Fruit fly (Drosophila melanogaster) whole organism, prepupa: ENCODE measurements around the gene CG13482.

Experiments used
- CG10631 ChIP-seq: fragments of 200-800 bp; sonication (Bioruptor generic); optimal IDR thresholded peaks from 2 replicates; lab custom pipeline; 2016; ENCODE audit warnings: missing biosample characterization, missing genetic modification characterization
- CG10669 ChIP-seq: fragments of 200-800 bp; sonication (Bioruptor generic); optimal IDR thresholded peaks from 3 replicates; lab custom pipeline; 2018; ENCODE audit warnings: missing biosample characterization, mild to moderate bottlenecking, missing genetic modification characterization, moderate library complexity
- CG11294 ChIP-seq: fragments of 200-800 bp; sonication (Bioruptor generic); IDR thresholded peaks from 2 replicates; pipeline ENCODE4 v1.3.6; 2022; ENCODE audit warnings: missing biosample characterization, missing genetic modification characterization
- CG11762 ChIP-seq: fragments of 200-800 bp; sonication (Bioruptor generic); optimal IDR thresholded peaks from 3 replicates; lab custom pipeline; 2016; ENCODE audit warnings: missing biosample characterization, missing genetic modification characterization; ENCODE audit not compliant: insufficient read depth
- CG11902 ChIP-seq: fragments of 200-800 bp; sonication (Bioruptor generic); optimal IDR thresholded peaks from 3 replicates; lab custom pipeline; 2016; ENCODE audit warnings: missing biosample characterization, missing genetic modification characterization
- CG15336 ChIP-seq: fragments of 200-800 bp; sonication (Bioruptor generic); IDR thresholded peaks from 2 replicates; pipeline ENCODE4 v1.3.6; 2022; ENCODE audit warnings: missing biosample characterization, missing genetic modification characterization
- CG1621 ChIP-seq: fragments of 200-800 bp; sonication (Bioruptor generic); optimal IDR thresholded peaks from 3 replicates; lab custom pipeline; 2018; ENCODE audit warnings: missing biosample characterization, mild to moderate bottlenecking, missing genetic modification characterization
- CG3032 ChIP-seq: fragments of 200-800 bp; optimal IDR thresholded peaks from 2 replicates; lab custom pipeline; 2019; ENCODE audit warnings: missing biosample characterization, mild to moderate bottlenecking, missing genetic modification characterization, moderate library complexity
- CG31627 ChIP-seq: fragments of 200-800 bp; sonication (Bioruptor generic); optimal IDR thresholded peaks from 3 replicates; lab custom pipeline; 2016; ENCODE audit warnings: missing biosample characterization, missing genetic modification characterization
- CG32006 ChIP-seq: fragments of 200-800 bp; sonication (Bioruptor generic); optimal IDR thresholded peaks from 3 replicates; lab custom pipeline; 2017; ENCODE audit warnings: missing biosample characterization, mild to moderate bottlenecking, missing genetic modification characterization
- CG34406 ChIP-seq: fragments of 200-800 bp; sonication (Bioruptor generic); optimal IDR thresholded peaks from 3 replicates; lab custom pipeline; 2016; ENCODE audit warnings: missing biosample characterization, missing genetic modification characterization
- CG3919 ChIP-seq: fragments of 200-800 bp; sonication (Bioruptor generic); optimal IDR thresholded peaks from 3 replicates; lab custom pipeline; 2016; ENCODE audit warnings: missing biosample characterization, missing genetic modification characterization
- CG4318 ChIP-seq: fragments of 200-800 bp; sonication (Bioruptor generic); optimal IDR thresholded peaks from 3 replicates; lab custom pipeline; 2017; ENCODE audit warnings: missing biosample characterization, mild to moderate bottlenecking, missing genetic modification characterization
- CG6163 ChIP-seq: fragments of 200-800 bp; sonication (Bioruptor generic); IDR thresholded peaks from 3 replicates; pipeline ENCODE4 v1.3.6; 2022; ENCODE audit warnings: missing biosample characterization, missing genetic modification characterization
- CG6276 ChIP-seq: fragments of 200-800 bp; sonication (Bioruptor generic); optimal IDR thresholded peaks from 2 replicates; lab custom pipeline; 2017; ENCODE audit warnings: missing biosample characterization, mild to moderate bottlenecking, missing genetic modification characterization
- CG6808 ChIP-seq: fragments of 200-800 bp; sonication (Bioruptor generic); optimal IDR thresholded peaks from 3 replicates; lab custom pipeline; 2017; ENCODE audit warnings: missing biosample characterization, missing genetic modification characterization, mild to moderate bottlenecking, moderate library complexity, missing genetic modification reagents
- CG6854 ChIP-seq: fragments of 200-800 bp; sonication (Bioruptor generic); optimal IDR thresholded peaks from 2 replicates; lab custom pipeline; 2017; ENCODE audit warnings: missing biosample characterization, mild to moderate bottlenecking, missing genetic modification characterization
- CG8119 ChIP-seq: fragments of 200-800 bp; sonication (Bioruptor generic); IDR thresholded peaks from 3 replicates; pipeline ENCODE4 v1.3.6; 2022; ENCODE audit warnings: missing biosample characterization, missing genetic modification characterization
- CG8319 ChIP-seq: fragments of 200-800 bp; sonication (Bioruptor generic); optimal IDR thresholded peaks from 3 replicates; lab custom pipeline; 2016; ENCODE audit warnings: missing biosample characterization, missing genetic modification characterization
- CG8632 ChIP-seq: fragments of 200-800 bp; sonication (Bioruptor generic); optimal IDR thresholded peaks from 3 replicates; lab custom pipeline; 2016; ENCODE audit warnings: missing biosample characterization, missing genetic modification characterization
- CG9139 ChIP-seq: fragments of 200-800 bp; sonication (Bioruptor generic); optimal IDR thresholded peaks from 3 replicates; lab custom pipeline; 2017; ENCODE audit warnings: missing biosample characterization, mild to moderate bottlenecking, missing genetic modification characterization
- Eip75B ChIP-seq: fragments of 200-800 bp; sonication (Bioruptor generic); optimal IDR thresholded peaks from 3 replicates; lab custom pipeline; 2016; ENCODE audit warnings: missing biosample characterization, missing genetic modification characterization
- Eip78C ChIP-seq: fragments of 200-800 bp; sonication (Bioruptor generic); peaks from one replicate; lab custom pipeline; 2016; ENCODE audit warnings: missing biosample characterization, missing genetic modification characterization
- Ets21C ChIP-seq: fragments of 200-800 bp; sonication (Bioruptor generic); optimal IDR thresholded peaks from 3 replicates; lab custom pipeline; 2016; ENCODE audit warnings: missing biosample characterization, missing genetic modification characterization
- Ets96B ChIP-seq: fragments of 200-800 bp; optimal IDR thresholded peaks from 2 replicates; lab custom pipeline; 2019; ENCODE audit warnings: missing biosample characterization, mild to moderate bottlenecking, missing genetic modification characterization, moderate library complexity
- Gug ChIP-seq: fragments of 200-800 bp; sonication (Bioruptor generic); IDR thresholded peaks from 2 replicates; pipeline ENCODE4 v1.3.6; 2022; ENCODE audit warnings: missing biosample characterization, missing genetic modification characterization
- Hr4 ChIP-seq: fragments of 200-800 bp; sonication (Bioruptor generic); optimal IDR thresholded peaks from 3 replicates; lab custom pipeline; 2016; ENCODE audit warnings: missing biosample characterization, missing genetic modification characterization
- Lpt ChIP-seq: fragments of 200-800 bp; sonication (Bioruptor generic); optimal IDR thresholded peaks from 3 replicates; lab custom pipeline; 2016; ENCODE audit warnings: missing biosample characterization, missing genetic modification characterization
- OdsH ChIP-seq: fragments of 200-800 bp; sonication (Bioruptor generic); optimal IDR thresholded peaks from 3 replicates; lab custom pipeline; 2016; ENCODE audit warnings: missing biosample characterization, missing genetic modification characterization
- Sox14 ChIP-seq: fragments of 200-800 bp; sonication (Bioruptor generic); optimal IDR thresholded peaks from 3 replicates; lab custom pipeline; 2016; ENCODE audit warnings: missing biosample characterization, missing genetic modification characterization
- Sox15 ChIP-seq: fragments of 200-800 bp; sonication (Bioruptor generic); optimal IDR thresholded peaks from 3 replicates; lab custom pipeline; 2016; ENCODE audit warnings: missing biosample characterization, missing genetic modification characterization
- achi ChIP-seq: fragments of 200-800 bp; sonication (Bioruptor generic); optimal IDR thresholded peaks from 3 replicates; lab custom pipeline; 2016; ENCODE audit warnings: missing biosample characterization, missing genetic modification characterization
- acj6 ChIP-seq: fragments of 200-800 bp; sonication (Bioruptor generic); optimal IDR thresholded peaks from 3 replicates; lab custom pipeline; 2016; ENCODE audit warnings: missing biosample characterization, missing genetic modification characterization
- cyc ChIP-seq: fragments of 200-800 bp; sonication (Bioruptor generic); optimal IDR thresholded peaks from 3 replicates; lab custom pipeline; 2016; ENCODE audit warnings: missing biosample characterization, missing genetic modification characterization
- dac ChIP-seq: fragments of 200-800 bp; sonication (Bioruptor generic); optimal IDR thresholded peaks from 2 replicates; lab custom pipeline; 2017; ENCODE audit warnings: missing biosample characterization, mild to moderate bottlenecking, missing genetic modification characterization
- dsx ChIP-seq: fragments of 200-800 bp; optimal IDR thresholded peaks from 3 replicates; lab custom pipeline; 2019; ENCODE audit warnings: missing biosample characterization, mild to moderate bottlenecking, missing genetic modification characterization, moderate library complexity; ENCODE audit not compliant: poor library complexity, severe bottlenecking
- eg ChIP-seq: fragments of 200-800 bp; sonication (Bioruptor generic); IDR thresholded peaks from 3 replicates; pipeline ENCODE4 v1.3.6; 2022; ENCODE audit warnings: missing biosample characterization, missing genetic modification characterization
- fd59A ChIP-seq: fragments of 200-800 bp; sonication (Bioruptor generic); optimal IDR thresholded peaks from 2 replicates; lab custom pipeline; 2017; ENCODE audit warnings: missing biosample characterization, mild to moderate bottlenecking, missing genetic modification characterization, missing genetic modification reagents
- net ChIP-seq: fragments of 200-800 bp; sonication (Bioruptor generic); optimal IDR thresholded peaks from 3 replicates; lab custom pipeline; 2016; ENCODE audit warnings: missing biosample characterization, missing genetic modification characterization
- pdm3 ChIP-seq: fragments of 200-800 bp; sonication (Bioruptor generic); optimal IDR thresholded peaks from 3 replicates; lab custom pipeline; 2016; ENCODE audit warnings: missing biosample characterization, missing genetic modification characterization
- salr ChIP-seq, 2 experiments: fragments of 200-800 bp; sonication (Bioruptor generic); optimal IDR thresholded peaks; 3 replicates each; lab custom pipeline; 2016 to 2018; ENCODE audit warnings: missing biosample characterization in 2 of 2, missing genetic modification characterization in 2 of 2, mild to moderate bottlenecking in 1 of 2
- spab ChIP-seq: fragments of 200-800 bp; sonication (Bioruptor generic); optimal IDR thresholded peaks from 2 replicates; lab custom pipeline; 2017; ENCODE audit warnings: missing biosample characterization, mild to moderate bottlenecking, missing genetic modification characterization, missing genetic modification reagents
- ss ChIP-seq, 2 experiments: fragments of 200-800 bp; sonication (Bioruptor generic); optimal IDR thresholded peaks; 2 replicates in 1 of 2; 3 replicates in 1 of 2; lab custom pipeline; 2017 to 2018; ENCODE audit warnings: mild to moderate bottlenecking in 2 of 2, missing biosample characterization in 2 of 2, missing genetic modification characterization in 2 of 2, moderate library complexity in 1 of 2
- svp ChIP-seq: fragments of 200-800 bp; sonication (Bioruptor generic); peaks from one replicate; lab custom pipeline; 2016; ENCODE audit warnings: missing biosample characterization, missing genetic modification characterization
- topi ChIP-seq: fragments of 200-800 bp; sonication (Bioruptor generic); optimal IDR thresholded peaks from 3 replicates; lab custom pipeline; 2016; ENCODE audit warnings: missing biosample characterization, missing genetic modification characterization
- vri ChIP-seq: fragments of 200-800 bp; sonication (Bioruptor generic); optimal IDR thresholded peaks from 3 replicates; lab custom pipeline; 2016; ENCODE audit warnings: missing biosample characterization, mild to moderate bottlenecking, missing genetic modification characterization

CG13482 gene

DNA sequence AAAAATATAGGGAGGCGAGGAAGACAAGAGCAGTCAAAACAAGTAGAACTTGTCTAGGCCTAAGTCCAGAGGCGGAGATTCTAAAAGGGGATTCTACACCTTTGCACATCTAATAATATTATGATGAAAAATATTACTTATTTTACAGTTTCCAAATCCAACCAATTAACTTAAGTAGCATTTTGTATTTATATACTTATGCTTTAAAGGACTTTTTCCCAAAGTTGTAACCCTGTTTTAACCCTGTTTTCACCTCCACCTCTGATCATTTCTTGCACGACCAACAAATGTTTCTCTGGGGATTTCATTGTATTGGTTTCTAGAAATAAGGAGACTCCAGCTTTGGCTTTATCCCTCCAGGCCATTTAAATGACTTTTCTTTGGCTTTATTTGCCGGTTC lies 6.7 kb downstream of the CG13482 start:
- TF ChIP-seq CG3919 (GFP tag; lab: Kevin White, UChicago) (peak; percentile 77), CG15336 (GFP tag; lab: Robert Waterston, UW) (peak; percentile 77), CG10631 (GFP tag; lab: Kevin White, UChicago) (peak; percentile 67), CG1621 (peak; percentile 41), Sox14 (GFP tag; lab: Kevin White, UChicago) (peak; percentile 42), CG11762 (GFP tag; lab: Kevin White, UChicago) (peak; percentile 46), CG11294 (GFP tag; lab: Robert Waterston, UW) (peak; percentile 67), Hr4 (GFP tag; lab: Kevin White, UChicago) (no peak), topi (GFP tag; lab: Kevin White, UChicago) (no peak), Eip75B (peak; percentile 40), CG8632 (GFP tag; lab: Kevin White, UChicago) (no peak), eg (GFP tag; lab: Robert Waterston, UW) (peak; percentile 81), CG6276 (GFP tag; lab: Kevin White, UChicago) (peak; percentile 52), svp (no peak), CG11902 (no peak), dsx (GFP tag; lab: Kevin White, UChicago) (peak; percentile 56), CG32006 (peak; percentile 53), vri (GFP tag; lab: Kevin White, UChicago) (no peak), fd59A (GFP tag; lab: Kevin White, UChicago) (peak; percentile 18), dac (GFP tag; lab: Kevin White, UChicago) (no peak), net (GFP tag; lab: Kevin White, UChicago) (no peak), cyc (GFP tag; lab: Kevin White, UChicago) (no peak), achi (peak; percentile 50), Gug (GFP tag; lab: Robert Waterston, UW) (peak; percentile 84), CG10669 (GFP tag; lab: Kevin White, UChicago) (peak; percentile 56), Eip78C (GFP tag; lab: Kevin White, UChicago) (peak; percentile 87), CG8119 (GFP tag; lab: Robert Waterston, UW) (peak; percentile 66), CG31627 (GFP tag; lab: Kevin White, UChicago) (no peak), Ets21C (GFP tag; lab: Kevin White, UChicago) (no peak), CG8319 (GFP tag; lab: Kevin White, UChicago) (no peak), CG6163 (GFP tag; lab: Robert Waterston, UW) (peak; percentile 88), Lpt (peak; percentile 71), spab (GFP tag; lab: Kevin White, UChicago) (peak; percentile 74), ss (GFP tag; optimal IDR thresholded peaks at IDR 0.05; lab: Kevin White, UChicago) (peak; percentile 45 to 68), OdsH (peak; percentile 15), pdm3 (GFP tag; lab: Kevin White, UChicago) (peak; percentile 4), CG6854 (GFP tag; lab: Kevin White, UChicago) (no peak), CG3032 (tag; lab: Kevin White, UChicago) (peak; percentile 82), salr (GFP tag; optimal IDR thresholded peaks at IDR 0.05; lab: Kevin White, UChicago) (peak in 1 of 2 experiments; percentile 36), Ets96B (tag; lab: Kevin White, UChicago) (peak; percentile 78), CG6808 (GFP tag; lab: Kevin White, UChicago) (peak; percentile 72), CG34406 (GFP tag; lab: Kevin White, UChicago) (no peak), CG4318 (GFP tag; lab: Kevin White, UChicago) (peak; percentile 23), Sox15 (GFP tag; lab: Kevin White, UChicago) (no peak), CG9139 (peak; percentile 50), acj6 (GFP tag; lab: Kevin White, UChicago) (peak; percentile 14)
